Worm (Caenorhabditis elegans) whole organism, mixed stage, embryonic: Measurements from ENCODE around the gene ttbk-4.

Source experiments
- M03D4.4 ChIP-seq: sonication (generic microtip); optimal IDR thresholded peaks from 2 replicates; lab custom pipeline; 2017; ENCODE audit warnings: mild to moderate bottlenecking, missing genetic modification characterization, missing compliant biosample characterization
- bed-3 ChIP-seq: fragments of 200-800 bp; sonication (Bioruptor generic); optimal IDR thresholded peaks from 3 replicates; lab custom pipeline; 2018; ENCODE audit warnings: mild to moderate bottlenecking, missing genetic modification characterization, moderate library complexity, missing compliant biosample characterization
- blmp-1 ChIP-seq: fragments of 150-350 bp; optimal IDR thresholded peaks from 2 replicates; lab custom pipeline; 2014; ENCODE audit warnings: missing biosample characterization, missing genetic modification characterization
- ceh-39 ChIP-seq: fragments of 150-350 bp; optimal IDR thresholded peaks from 2 replicates; lab custom pipeline; 2014; ENCODE audit warnings: missing biosample characterization, missing genetic modification characterization
- ceh-43 ChIP-seq: fragments of 200-800 bp; sonication (Bioruptor generic); optimal IDR thresholded peaks from 2 replicates; lab custom pipeline; 2018; ENCODE audit warnings: mild to moderate bottlenecking, missing genetic modification characterization, moderate library complexity, missing compliant biosample characterization
- ceh-83 ChIP-seq: fragments of 200-800 bp; sonication (Bioruptor generic); optimal IDR thresholded peaks from 2 replicates; lab custom pipeline; 2018; ENCODE audit warnings: mild to moderate bottlenecking, missing genetic modification characterization, missing compliant biosample characterization
- ces-1 ChIP-seq: fragments of 150-350 bp; optimal IDR thresholded peaks from 2 replicates; lab custom pipeline; 2014; ENCODE audit warnings: missing biosample characterization, missing genetic modification reagents, missing genetic modification characterization
- cnd-1 ChIP-seq: fragments of 200-800 bp; sonication (Bioruptor generic); optimal IDR thresholded peaks from 2 replicates; lab custom pipeline; 2018; ENCODE audit warnings: mild to moderate bottlenecking, missing genetic modification characterization, missing compliant biosample characterization
- elt-3 ChIP-seq: fragments of 150-350 bp; optimal IDR thresholded peaks from 2 replicates; lab custom pipeline; 2014; ENCODE audit warnings: missing biosample characterization, missing genetic modification characterization
- flh-1 ChIP-seq: fragments of 200-800 bp; sonication (Bioruptor generic); optimal IDR thresholded peaks from 2 replicates; lab custom pipeline; 2018; ENCODE audit warnings: mild to moderate bottlenecking, missing genetic modification characterization, moderate library complexity, missing compliant biosample characterization
- hlh-1 ChIP-seq: fragments of 150-350 bp; optimal IDR thresholded peaks from 2 replicates; lab custom pipeline; 2014; ENCODE audit warnings: missing biosample characterization, missing genetic modification reagents, missing genetic modification characterization
- lin-13 ChIP-seq: fragments of 150-350 bp; optimal IDR thresholded peaks from 2 replicates; lab custom pipeline; 2014; ENCODE audit warnings: missing biosample characterization, missing genetic modification characterization
- lin-32 ChIP-seq: fragments of 200-800 bp; sonication (Bioruptor generic); optimal IDR thresholded peaks from 2 replicates; lab custom pipeline; 2018; ENCODE audit warnings: mild to moderate bottlenecking, missing genetic modification characterization, missing compliant biosample characterization
- lsy-2 ChIP-seq: fragments of 150-350 bp; optimal IDR thresholded peaks from 2 replicates; lab custom pipeline; 2014; ENCODE audit warnings: missing biosample characterization, missing genetic modification characterization
- mep-1 ChIP-seq: fragments of 150-350 bp; optimal IDR thresholded peaks from 2 replicates; lab custom pipeline; 2017; ENCODE audit warnings: missing biosample characterization, missing genetic modification reagents, missing genetic modification characterization, inconsistent platforms
- mls-2 ChIP-seq: sonication (generic microtip); optimal IDR thresholded peaks from 2 replicates; lab custom pipeline; 2016; ENCODE audit warnings: mild to moderate bottlenecking, missing genetic modification characterization, moderate library complexity, missing compliant biosample characterization
- nhr-12 ChIP-seq: fragments of 150-350 bp; optimal IDR thresholded peaks from 2 replicates; lab custom pipeline; 2014; ENCODE audit warnings: missing biosample characterization, missing genetic modification characterization
- nhr-237 ChIP-seq: fragments of 150-350 bp; optimal IDR thresholded peaks from 2 replicates; lab custom pipeline; 2014; ENCODE audit warnings: missing biosample characterization, missing genetic modification characterization
- nhr-28 ChIP-seq: fragments of 150-350 bp; optimal IDR thresholded peaks from 2 replicates; lab custom pipeline; 2014; ENCODE audit warnings: missing biosample characterization, missing genetic modification characterization
- nhr-76 ChIP-seq: sonication (generic microtip); optimal IDR thresholded peaks from 2 replicates; lab custom pipeline; 2017; ENCODE audit warnings: missing biosample characterization, missing genetic modification characterization
- pha-4 ChIP-seq: fragments of 150-350 bp; optimal IDR thresholded peaks from 2 replicates; lab custom pipeline; 2018; ENCODE audit warnings: missing biosample characterization, missing genetic modification reagents, missing genetic modification characterization
- sem-2 ChIP-seq: fragments of 200-800 bp; sonication (Bioruptor generic); optimal IDR thresholded peaks from 2 replicates; lab custom pipeline; 2018; ENCODE audit warnings: mild to moderate bottlenecking, missing genetic modification characterization, missing compliant biosample characterization
- snpc-4 ChIP-seq: fragments of 150-350 bp; optimal IDR thresholded peaks from 2 replicates; lab custom pipeline; 2014; ENCODE audit warnings: missing biosample characterization, missing genetic modification characterization
- sptf-1 ChIP-seq: sonication (generic microtip); optimal IDR thresholded peaks from 2 replicates; lab custom pipeline; 2017; ENCODE audit warnings: mild to moderate bottlenecking, missing genetic modification characterization, moderate library complexity, missing compliant biosample characterization
- tbx-8 ChIP-seq: fragments of 200-800 bp; sonication (Bioruptor generic); optimal IDR thresholded peaks from 2 replicates; lab custom pipeline; 2018; ENCODE audit warnings: mild to moderate bottlenecking, missing genetic modification characterization, moderate library complexity, missing compliant biosample characterization
- unc-120 ChIP-seq: sonication (generic microtip); optimal IDR thresholded peaks from 2 replicates; lab custom pipeline; 2017; ENCODE audit warnings: missing genetic modification characterization, missing compliant biosample characterization; ENCODE audit not compliant: poor library complexity, severe bottlenecking
- unc-39 ChIP-seq: fragments of 150-350 bp; optimal IDR thresholded peaks from 2 replicates; lab custom pipeline; 2014; ENCODE audit warnings: missing biosample characterization, missing genetic modification characterization
- unc-62 ChIP-seq: fragments of 150-350 bp; optimal IDR thresholded peaks from 2 replicates; lab custom pipeline; 2014; ENCODE audit warnings: missing biosample characterization, missing genetic modification reagents, missing genetic modification characterization
- zip-8 ChIP-seq: fragments of 150-350 bp; optimal IDR thresholded peaks from 2 replicates; lab custom pipeline; 2014; ENCODE audit warnings: missing biosample characterization, missing genetic modification characterization
- ztf-11 ChIP-seq: fragments of 150-350 bp; optimal IDR thresholded peaks from 2 replicates; lab custom pipeline; 2014; ENCODE audit warnings: missing biosample characterization, missing genetic modification characterization

Gene ttbk-4

ce11 chrIV:10066456-10066855 is 8.5 kb downstream of the ttbk-4 start:
- TF ChIP-seq unc-62 (no peak), blmp-1 (tag; lab: Kevin White, UChicago) (no peak), flh-1 (GFP tag; lab: Kevin White, UChicago) (no peak), cnd-1 (tag; lab: Kevin White, UChicago) (no peak), unc-39 (tag; lab: Kevin White, UChicago) (no peak), elt-3 (no peak), nhr-76 (tag; lab: Kevin White, UChicago) (no peak), snpc-4 (tag; lab: Kevin White, UChicago) (no peak), lin-13 (no peak), nhr-12 (tag; lab: Kevin White, UChicago) (no peak)
- TF ChIP-seq, all 35 proteins: peak for 0

ce11 chrIV:10065159-10065558 is 9.8 kb downstream of the ttbk-4 start:
- no peak for TF ChIP-seq M03D4.4 (tag; lab: Kevin White, UChicago)
- peak; percentile 98 for TF ChIP-seq unc-62
- no peak for TF ChIP-seq nhr-76 (tag; lab: Kevin White, UChicago)

- TF ChIP-seq mep-1 (tag; lab: Kevin White, UChicago) (no peak), ces-1 (no peak), nhr-76 (tag; lab: Kevin White, UChicago) (no peak), ceh-39 (no peak), cnd-1 (tag; lab: Kevin White, UChicago) (no peak), unc-120 (tag; lab: Kevin White, UChicago) (no peak), nhr-28 (tag; lab: Kevin White, UChicago) (no peak), flh-1 (GFP tag; lab: Kevin White, UChicago) (no peak), lin-32 (GFP tag; lab: Kevin White, UChicago) (no peak), snpc-4 (tag; lab: Kevin White, UChicago) (no peak), tbx-8 (GFP tag; lab: Kevin White, UChicago) (no peak), M03D4.4 (tag; lab: Kevin White, UChicago) (no peak), hlh-1 (tag; lab: Kevin White, UChicago) (no peak), lsy-2 (no peak), bed-3 (GFP tag; lab: Kevin White, UChicago) (no peak), nhr-12 (tag; lab: Kevin White, UChicago) (no peak), pha-4 (no peak), lin-13 (no peak)
These were observed 11.0 kb downstream of the ttbk-4 start for ce11 chrIV:10063941-10064340.

DNA sequence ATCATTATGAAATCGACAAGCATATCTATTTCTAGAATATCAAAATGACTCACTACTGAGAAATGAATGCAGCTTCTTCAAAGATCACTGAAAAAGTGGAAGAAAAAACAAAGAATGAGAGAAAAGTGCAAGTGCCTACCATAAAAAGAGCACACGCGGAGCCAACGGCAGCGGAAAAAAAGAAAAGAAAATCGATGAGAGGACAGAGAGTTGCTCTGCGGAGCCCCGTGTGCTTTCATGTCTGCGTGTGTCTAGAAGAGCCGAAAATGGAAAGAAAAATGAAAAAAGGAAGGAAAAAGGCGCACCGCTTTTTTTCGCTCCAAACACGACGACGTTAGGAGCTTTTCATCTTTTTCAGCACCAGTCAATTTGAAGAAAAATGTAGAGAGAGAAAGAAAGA is 12.2 kb downstream of the ttbk-4 start, which contains the start of gene ipla-7:
TSS of gene ipla-7 (minus strand) at position 122 of the 400 bp plus-strand sequence.
- TF ChIP-seq ceh-43 (GFP tag; lab: Kevin White, UChicago) (no peak), hlh-1 (tag; lab: Kevin White, UChicago) (no peak), ces-1 (peak; percentile 22)

- TF ChIP-seq lin-32 (GFP tag; lab: Kevin White, UChicago) (no peak), ztf-11 (tag; lab: Kevin White, UChicago) (no peak), mls-2 (no peak), elt-3 (no peak), bed-3 (GFP tag; lab: Kevin White, UChicago) (no peak), blmp-1 (tag; lab: Kevin White, UChicago) (no peak), mep-1 (tag; lab: Kevin White, UChicago) (no peak), lin-13 (no peak), tbx-8 (GFP tag; lab: Kevin White, UChicago) (no peak), nhr-12 (tag; lab: Kevin White, UChicago) (no peak), unc-120 (tag; lab: Kevin White, UChicago) (no peak), nhr-237 (no peak)
These were observed 14.1 kb downstream of the ttbk-4 start for ce11 chrIV:10060795-10061194.

DNA sequence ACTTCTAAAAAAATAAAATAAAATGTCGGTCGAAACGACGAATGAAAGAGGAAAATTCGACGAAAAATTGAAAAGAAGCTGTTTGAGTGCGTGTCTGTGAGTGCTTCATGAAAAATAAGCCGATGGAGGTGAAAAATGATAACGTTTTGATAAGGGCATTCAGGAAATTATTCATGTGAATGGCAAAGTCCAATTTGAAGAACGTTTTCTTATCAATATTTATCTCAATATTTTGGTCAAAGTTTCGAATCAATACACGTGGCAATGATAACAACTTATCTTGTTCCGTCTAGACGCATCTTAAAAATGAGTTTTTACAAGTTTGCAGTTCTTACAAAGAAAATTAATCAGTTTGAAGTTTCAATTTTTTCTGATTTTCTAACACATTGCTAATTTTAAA is 15.8 kb downstream of the ttbk-4 start:
- TF ChIP-seq lsy-2 (no peak), zip-8 (tag; lab: Kevin White, UChicago) (no peak), flh-1 (GFP tag; lab: Kevin White, UChicago) (no peak), lin-32 (GFP tag; lab: Kevin White, UChicago) (no peak), unc-39 (tag; lab: Kevin White, UChicago) (no peak), nhr-76 (tag; lab: Kevin White, UChicago) (no peak), nhr-237 (no peak), cnd-1 (tag; lab: Kevin White, UChicago) (no peak), pha-4 (no peak), unc-62 (no peak), ztf-11 (tag; lab: Kevin White, UChicago) (no peak), ceh-83 (GFP tag; lab: Kevin White, UChicago) (no peak), nhr-28 (tag; lab: Kevin White, UChicago) (no peak), tbx-8 (GFP tag; lab: Kevin White, UChicago) (no peak), sem-2 (GFP tag; lab: Kevin White, UChicago) (no peak), lin-13 (no peak), ceh-43 (GFP tag; lab: Kevin White, UChicago) (no peak), sptf-1 (no peak)
- TF ChIP-seq, all 35 proteins: peak for 0
